Worm (Caenorhabditis elegans): ENCODE results near the gene stdh-1.

DNA sequence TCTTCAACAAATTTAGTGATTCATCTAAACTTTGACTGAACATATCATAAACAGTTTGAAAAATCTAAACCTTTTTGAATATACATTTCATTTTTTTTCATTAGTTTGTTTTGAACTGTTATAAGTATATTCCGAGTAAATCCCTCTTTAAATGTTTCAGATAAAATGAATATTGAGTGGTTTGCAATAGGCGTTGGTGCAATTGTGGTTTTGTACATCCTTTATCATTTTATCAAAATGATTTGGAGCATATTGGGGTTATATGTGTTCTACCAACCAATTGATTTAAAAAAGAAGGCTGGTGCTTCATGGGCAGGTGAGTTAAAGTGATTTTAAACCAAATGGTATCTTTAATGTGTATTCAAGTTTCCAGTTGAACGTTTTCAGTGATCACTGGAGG, 1.8 kb upstream of the stdh-1 start, which contains the start of gene stdh-3:
- TF ChIP-seq ama-1 (optimal IDR thresholded peaks at IDR 0.05) (no peak), nhr-28 (tag; optimal IDR thresholded peaks at IDR 0.05) (no peak), unc-62 (GFP tag; optimal IDR thresholded peaks at IDR 0.05) (no peak), egl-27 (tag; optimal IDR thresholded peaks at IDR 0.05) (no peak), snpc-4 (tag; optimal IDR thresholded peaks at IDR 0.05) (no peak), nhr-11 (tag; optimal IDR thresholded peaks at IDR 0.05) (no peak), jun-1 (tag; optimal IDR thresholded peaks at IDR 0.05) (no peak), lsy-12 (tag; optimal IDR thresholded peaks at IDR 0.05) (no peak), nhr-237 (tag; optimal IDR thresholded peaks at IDR 0.05) (no peak), nhr-77 (tag; optimal IDR thresholded peaks at IDR 0.05) (no peak), lin-15B (tag; optimal IDR thresholded peaks at IDR 0.05) (no peak)
